Fruit fly (Drosophila melanogaster): ENCODE measurements around the gene ppk20.

dm6 chr3R:29696359-29696758 lies 27.7 kb upstream of the ppk20 start:
- TF ChIP-seq CG13204 (GFP tag; optimal IDR thresholded peaks at IDR 0.05) = no peak
- TF ChIP-seq CG4496 (GFP tag; IDR thresholded peaks at IDR 0.05) = no peak
- TF ChIP-seq CG8301 (tag; optimal IDR thresholded peaks at IDR 0.05) = no peak
- TF ChIP-seq CG12605 (GFP tag; IDR thresholded peaks at IDR 0.05) = no peak
- no peak for TF ChIP-seq CG34367 (tag; optimal IDR thresholded peaks at IDR 0.05)
- no peak for TF ChIP-seq EcR (GFP tag; optimal IDR thresholded peaks at IDR 0.05)
- TF ChIP-seq CG10348 (GFP tag; IDR thresholded peaks at IDR 0.05) = no peak
- TF ChIP-seq D1 (tag; optimal IDR thresholded peaks at IDR 0.05) = no peak
- no peak for TF ChIP-seq Pif1B (GFP tag; optimal IDR thresholded peaks at IDR 0.05)
- TF ChIP-seq Snoo (tag; optimal IDR thresholded peaks at IDR 0.05) = no peak
- TF ChIP-seq CG14655 (GFP tag; optimal IDR thresholded peaks at IDR 0.05) = no peak
